Worm (Caenorhabditis elegans): ENCODE measurements around the gene F41B4.3.

- TF ChIP-seq jun-1 (tag; optimal IDR thresholded peaks at IDR 0.05) = no peak
- TF ChIP-seq aly-2 (tag; optimal IDR thresholded peaks at IDR 0.05) = no peak
- TF ChIP-seq egl-27 (tag; optimal IDR thresholded peaks at IDR 0.05) = no peak
- TF ChIP-seq nhr-85 (tag) = no peak
- TF ChIP-seq aha-1 (tag; optimal IDR thresholded peaks at IDR 0.05) = no peak
- no peak for TF ChIP-seq lin-15B (tag; optimal IDR thresholded peaks at IDR 0.05)
- no peak for TF ChIP-seq pqm-1 (tag; optimal IDR thresholded peaks at IDR 0.05)
- TF ChIP-seq nhr-11 (tag; optimal IDR thresholded peaks at IDR 0.05) = no peak
- TF ChIP-seq snpc-4 (tag; optimal IDR thresholded peaks at IDR 0.05) = no peak
- TF ChIP-seq nhr-28 (tag; optimal IDR thresholded peaks at IDR 0.05) = no peak
- no peak for TF ChIP-seq sptf-1 (tag; optimal IDR thresholded peaks at IDR 0.05)
- no peak for TF ChIP-seq tlp-1 (tag; optimal IDR thresholded peaks at IDR 0.05)
- TF ChIP-seq nhr-12 (tag; optimal IDR thresholded peaks at IDR 0.05) = no peak
- TF ChIP-seq efl-3 (GFP tag; optimal IDR thresholded peaks at IDR 0.05) = no peak
Measured at ce11 chrX:6790457-6790856, 45.5 kb downstream of the F41B4.3 start.

Data from whole organism, L1 larva.